Worm (Caenorhabditis elegans) whole organism, mixed stage, embryonic: ENCODE data around the gene mlt-7.

Source experiments
- M03D4.4 ChIP-seq: sonication (generic microtip); optimal IDR thresholded peaks from 2 replicates; lab custom pipeline; 2017; ENCODE audit warnings: mild to moderate bottlenecking, missing genetic modification characterization, missing compliant biosample characterization
- bed-3 ChIP-seq: fragments of 200-800 bp; sonication (Bioruptor generic); optimal IDR thresholded peaks from 3 replicates; lab custom pipeline; 2018; ENCODE audit warnings: mild to moderate bottlenecking, missing genetic modification characterization, moderate library complexity, missing compliant biosample characterization
- blmp-1 ChIP-seq: fragments of 150-350 bp; optimal IDR thresholded peaks from 2 replicates; lab custom pipeline; 2014; ENCODE audit warnings: missing biosample characterization, missing genetic modification characterization
- ceh-39 ChIP-seq: fragments of 150-350 bp; optimal IDR thresholded peaks from 2 replicates; lab custom pipeline; 2014; ENCODE audit warnings: missing biosample characterization, missing genetic modification characterization
- ceh-43 ChIP-seq: fragments of 200-800 bp; sonication (Bioruptor generic); optimal IDR thresholded peaks from 2 replicates; lab custom pipeline; 2018; ENCODE audit warnings: mild to moderate bottlenecking, missing genetic modification characterization, moderate library complexity, missing compliant biosample characterization
- ceh-83 ChIP-seq: fragments of 200-800 bp; sonication (Bioruptor generic); optimal IDR thresholded peaks from 2 replicates; lab custom pipeline; 2018; ENCODE audit warnings: mild to moderate bottlenecking, missing genetic modification characterization, missing compliant biosample characterization
- ces-1 ChIP-seq: fragments of 150-350 bp; optimal IDR thresholded peaks from 2 replicates; lab custom pipeline; 2014; ENCODE audit warnings: missing biosample characterization, missing genetic modification reagents, missing genetic modification characterization
- cnd-1 ChIP-seq: fragments of 200-800 bp; sonication (Bioruptor generic); optimal IDR thresholded peaks from 2 replicates; lab custom pipeline; 2018; ENCODE audit warnings: mild to moderate bottlenecking, missing genetic modification characterization, missing compliant biosample characterization
- drap-1 ChIP-seq: fragments of 200-800 bp; sonication (Bioruptor generic); optimal IDR thresholded peaks from 3 replicates; lab custom pipeline; 2018; ENCODE audit warnings: mild to moderate bottlenecking, missing genetic modification characterization, missing compliant biosample characterization
- elt-1 ChIP-seq: sonication (generic microtip); optimal IDR thresholded peaks from 2 replicates; lab custom pipeline; 2017; ENCODE audit warnings: missing genetic modification characterization, mild to moderate bottlenecking, missing compliant biosample characterization, antibody characterized with exemption, moderate library complexity, borderline replicate concordance; ENCODE audit not compliant: insufficient read depth
- elt-3 ChIP-seq: fragments of 150-350 bp; optimal IDR thresholded peaks from 2 replicates; lab custom pipeline; 2014; ENCODE audit warnings: missing biosample characterization, missing genetic modification characterization
- flh-1 ChIP-seq: fragments of 200-800 bp; sonication (Bioruptor generic); optimal IDR thresholded peaks from 2 replicates; lab custom pipeline; 2018; ENCODE audit warnings: mild to moderate bottlenecking, missing genetic modification characterization, moderate library complexity, missing compliant biosample characterization
- ham-2 ChIP-seq: fragments of 200-800 bp; sonication (Bioruptor generic); optimal IDR thresholded peaks from 2 replicates; lab custom pipeline; 2018; ENCODE audit warnings: mild to moderate bottlenecking, missing genetic modification characterization, missing compliant biosample characterization
- hlh-1 ChIP-seq: fragments of 150-350 bp; optimal IDR thresholded peaks from 2 replicates; lab custom pipeline; 2014; ENCODE audit warnings: missing biosample characterization, missing genetic modification reagents, missing genetic modification characterization
- lin-13 ChIP-seq: fragments of 150-350 bp; optimal IDR thresholded peaks from 2 replicates; lab custom pipeline; 2014; ENCODE audit warnings: missing biosample characterization, missing genetic modification characterization
- lin-32 ChIP-seq: fragments of 200-800 bp; sonication (Bioruptor generic); optimal IDR thresholded peaks from 2 replicates; lab custom pipeline; 2018; ENCODE audit warnings: mild to moderate bottlenecking, missing genetic modification characterization, missing compliant biosample characterization
- lsy-2 ChIP-seq: fragments of 150-350 bp; optimal IDR thresholded peaks from 2 replicates; lab custom pipeline; 2014; ENCODE audit warnings: missing biosample characterization, missing genetic modification characterization
- mab-5 ChIP-seq: fragments of 150-350 bp; optimal IDR thresholded peaks from 2 replicates; lab custom pipeline; 2014; ENCODE audit warnings: missing biosample characterization, missing genetic modification characterization
- mls-2 ChIP-seq: sonication (generic microtip); optimal IDR thresholded peaks from 2 replicates; lab custom pipeline; 2016; ENCODE audit warnings: mild to moderate bottlenecking, missing genetic modification characterization, moderate library complexity, missing compliant biosample characterization
- nhr-12 ChIP-seq: fragments of 150-350 bp; optimal IDR thresholded peaks from 2 replicates; lab custom pipeline; 2014; ENCODE audit warnings: missing biosample characterization, missing genetic modification characterization
- nhr-237 ChIP-seq: fragments of 150-350 bp; optimal IDR thresholded peaks from 2 replicates; lab custom pipeline; 2014; ENCODE audit warnings: missing biosample characterization, missing genetic modification characterization
- nhr-28 ChIP-seq: fragments of 150-350 bp; optimal IDR thresholded peaks from 2 replicates; lab custom pipeline; 2014; ENCODE audit warnings: missing biosample characterization, missing genetic modification characterization
- nhr-76 ChIP-seq: sonication (generic microtip); optimal IDR thresholded peaks from 2 replicates; lab custom pipeline; 2017; ENCODE audit warnings: missing biosample characterization, missing genetic modification characterization
- pha-4 ChIP-seq: fragments of 150-350 bp; optimal IDR thresholded peaks from 2 replicates; lab custom pipeline; 2018; ENCODE audit warnings: missing biosample characterization, missing genetic modification reagents, missing genetic modification characterization
- sem-2 ChIP-seq: fragments of 200-800 bp; sonication (Bioruptor generic); optimal IDR thresholded peaks from 2 replicates; lab custom pipeline; 2018; ENCODE audit warnings: mild to moderate bottlenecking, missing genetic modification characterization, missing compliant biosample characterization
- sptf-1 ChIP-seq: sonication (generic microtip); optimal IDR thresholded peaks from 2 replicates; lab custom pipeline; 2017; ENCODE audit warnings: mild to moderate bottlenecking, missing genetic modification characterization, moderate library complexity, missing compliant biosample characterization
- unc-120 ChIP-seq: sonication (generic microtip); optimal IDR thresholded peaks from 2 replicates; lab custom pipeline; 2017; ENCODE audit warnings: missing genetic modification characterization, missing compliant biosample characterization; ENCODE audit not compliant: poor library complexity, severe bottlenecking
- unc-39 ChIP-seq: fragments of 150-350 bp; optimal IDR thresholded peaks from 2 replicates; lab custom pipeline; 2014; ENCODE audit warnings: missing biosample characterization, missing genetic modification characterization
- unc-62 ChIP-seq: fragments of 150-350 bp; optimal IDR thresholded peaks from 2 replicates; lab custom pipeline; 2014; ENCODE audit warnings: missing biosample characterization, missing genetic modification reagents, missing genetic modification characterization
- ztf-11 ChIP-seq: fragments of 150-350 bp; optimal IDR thresholded peaks from 2 replicates; lab custom pipeline; 2014; ENCODE audit warnings: missing biosample characterization, missing genetic modification characterization

Gene mlt-7

ce11 chrII:4359219-4359618 lies 33.6 kb upstream of the mlt-7 start:
- TF ChIP-seq mls-2 (tag; lab: Kevin White, UChicago) (no peak), lin-32 (GFP tag; lab: Kevin White, UChicago) (no peak), ztf-11 (tag; lab: Kevin White, UChicago) (no peak), blmp-1 (tag; lab: Kevin White, UChicago) (no peak), hlh-1 (tag; lab: Kevin White, UChicago) (no peak), cnd-1 (tag; lab: Kevin White, UChicago) (no peak), ceh-83 (GFP tag; lab: Kevin White, UChicago) (no peak), flh-1 (no peak), unc-39 (no peak), sem-2 (GFP tag; lab: Kevin White, UChicago) (no peak), mab-5 (tag; lab: Kevin White, UChicago) (no peak), nhr-12 (tag; lab: Kevin White, UChicago) (no peak), nhr-28 (tag; lab: Kevin White, UChicago) (no peak)

ce11 chrII:4362088-4362487 lies 30.7 kb upstream of the mlt-7 start:
- no peak for TF ChIP-seq M03D4.4 (tag; lab: Kevin White, UChicago)
- TF ChIP-seq elt-1 (tag; lab: Kevin White, UChicago), result no peak
- TF ChIP-seq lsy-2 (tag; lab: Kevin White, UChicago), result no peak
- TF ChIP-seq hlh-1 (tag; lab: Kevin White, UChicago), result no peak
- TF ChIP-seq unc-39, result no peak
- no peak for TF ChIP-seq unc-120 (tag; lab: Kevin White, UChicago)
- TF ChIP-seq mab-5 (tag; lab: Kevin White, UChicago), result no peak
- TF ChIP-seq nhr-76 (tag; lab: Kevin White, UChicago), result no peak
- no peak for TF ChIP-seq cnd-1 (tag; lab: Kevin White, UChicago)
- no peak for TF ChIP-seq flh-1
- no peak for TF ChIP-seq pha-4
- TF ChIP-seq lin-13 (tag; lab: Kevin White, UChicago), result no peak
- no peak for TF ChIP-seq ceh-83 (GFP tag; lab: Kevin White, UChicago)
- TF ChIP-seq elt-3 (tag; lab: Kevin White, UChicago), result no peak

ce11 chrII:4367923-4368322 lies 24.9 kb upstream of the mlt-7 start, which contains the start of gene try-9:
try-9 (plus strand) TSS chrII:4368223.
- TF ChIP-seq elt-1 (tag; lab: Kevin White, UChicago) (no peak), nhr-12 (tag; lab: Kevin White, UChicago) (no peak), bed-3 (GFP tag; lab: Kevin White, UChicago) (no peak), nhr-76 (tag; lab: Kevin White, UChicago) (no peak), ces-1 (GFP tag; lab: Kevin White, UChicago) (no peak), ceh-43 (GFP tag; lab: Kevin White, UChicago) (no peak), nhr-237 (tag; lab: Kevin White, UChicago) (no peak), unc-62 (no peak), unc-120 (tag; lab: Kevin White, UChicago) (no peak), unc-39 (no peak), flh-1 (no peak), ztf-11 (tag; lab: Kevin White, UChicago) (no peak), ham-2 (no peak)

- no peak for TF ChIP-seq lin-32 (GFP tag; lab: Kevin White, UChicago)
- no peak for TF ChIP-seq ham-2
- TF ChIP-seq sptf-1, result no peak
- TF ChIP-seq lsy-2 (tag; lab: Kevin White, UChicago), result no peak
- no peak for TF ChIP-seq sem-2 (GFP tag; lab: Kevin White, UChicago)
- TF ChIP-seq mls-2 (tag; lab: Kevin White, UChicago), result no peak
- no peak for TF ChIP-seq unc-62
- no peak for TF ChIP-seq elt-1 (tag; lab: Kevin White, UChicago)
- no peak for TF ChIP-seq elt-3 (tag; lab: Kevin White, UChicago)
- TF ChIP-seq, all 35 proteins: peak for 0
Observed at ce11 chrII:4369715-4370114, 23.1 kb upstream of the mlt-7 start.

- TF ChIP-seq ceh-39 (tag; lab: Kevin White, UChicago) (no peak), lin-13 (tag; lab: Kevin White, UChicago) (no peak), elt-1 (tag; lab: Kevin White, UChicago) (no peak), elt-3 (tag; lab: Kevin White, UChicago) (no peak), nhr-76 (tag; lab: Kevin White, UChicago) (no peak), bed-3 (GFP tag; lab: Kevin White, UChicago) (no peak), drap-1 (GFP tag; lab: Kevin White, UChicago) (no peak), lsy-2 (tag; lab: Kevin White, UChicago) (no peak), hlh-1 (tag; lab: Kevin White, UChicago) (no peak), mls-2 (tag; lab: Kevin White, UChicago) (no peak), ces-1 (GFP tag; lab: Kevin White, UChicago) (no peak)
Observed at ce11 chrII:4370842-4371241, 22.0 kb upstream of the mlt-7 start.
